Worm (Caenorhabditis elegans) whole organism, young adult: ENCODE results near the gene hpo-10.

Source experiments
- B0019.2 ChIP-seq: fragments of 200-800 bp; sonication (Bioruptor generic); conservative IDR thresholded peaks from 2 replicates; pipeline ENCODE4 v1.3.6; 2022; ENCODE audit warnings: missing genetic modification reagents, missing genetic modification characterization, missing compliant biosample characterization
- B0035.1 ChIP-seq: sonication (generic microtip); optimal IDR thresholded peaks from 2 replicates; lab custom pipeline; 2016; ENCODE audit warnings: missing genetic modification characterization, mild to moderate bottlenecking, missing compliant biosample characterization, missing genotype, missing genetic modification reagents
- C06A6.2 ChIP-seq: fragments of 200-800 bp; sonication (Bioruptor generic); conservative IDR thresholded peaks from 2 replicates; pipeline ENCODE4 v1.3.6; 2022; ENCODE audit warnings: missing genetic modification characterization, missing compliant biosample characterization
- F22D6.2 ChIP-seq: sonication (generic microtip); optimal IDR thresholded peaks from 2 replicates; lab custom pipeline; 2016; ENCODE audit warnings: mild to moderate bottlenecking, missing genetic modification characterization, missing compliant biosample characterization
- F23B12.7 ChIP-seq: sonication (generic microtip); optimal IDR thresholded peaks from 2 replicates; lab custom pipeline; 2017; ENCODE audit warnings: missing genetic modification characterization, mild to moderate bottlenecking, missing compliant biosample characterization, antibody characterized with exemption, moderate library complexity; ENCODE audit not compliant: insufficient read depth
- F55B11.4 ChIP-seq: sonication (generic microtip); optimal IDR thresholded peaks from 2 replicates; lab custom pipeline; 2016; ENCODE audit warnings: missing compliant biosample characterization, missing genetic modification characterization, borderline replicate concordance; ENCODE audit not compliant: insufficient read depth
- F57C9.4 ChIP-seq: sonication (generic microtip); optimal IDR thresholded peaks from 2 replicates; lab custom pipeline; 2017; ENCODE audit warnings: mild to moderate bottlenecking, missing genetic modification characterization, missing compliant biosample characterization
- K12H6.12 ChIP-seq: fragments of 200-800 bp; sonication (Bioruptor generic); optimal IDR thresholded peaks from 2 replicates; lab custom pipeline; 2018; ENCODE audit warnings: mild to moderate bottlenecking, missing genetic modification characterization, missing compliant biosample characterization
- Y53F4B.3 ChIP-seq: fragments of 200-800 bp; sonication (Bioruptor generic); IDR thresholded peaks from 2 replicates; pipeline ENCODE4 v1.3.6; 2022; ENCODE audit warnings: missing genetic modification reagents, missing genetic modification characterization, missing compliant biosample characterization
- ZK185.1 ChIP-seq: sonication (generic microtip); optimal IDR thresholded peaks from 2 replicates; lab custom pipeline; 2016; ENCODE audit warnings: mild to moderate bottlenecking, missing genetic modification characterization, missing compliant biosample characterization; ENCODE audit not compliant: poor library complexity, severe bottlenecking
- ama-1 ChIP-seq, 3 experiments: fragments of 150-350 bp in 1 of 3; sonication (generic microtip) in 2 of 3; optimal IDR thresholded peaks; 2 replicates each; lab custom pipeline; 2014 to 2018; ENCODE audit warnings: missing biosample characterization in 2 of 3, missing genetic modification characterization in 2 of 3, missing genetic modification reagents in 2 of 3
- aptf-3 ChIP-seq: fragments of 200-800 bp; sonication (Bioruptor generic); IDR thresholded peaks from 2 replicates; pipeline ENCODE4 v1.3.6; 2022; ENCODE audit warnings: missing genetic modification characterization, missing compliant biosample characterization
- atf-7 ChIP-seq: sonication (generic microtip); optimal IDR thresholded peaks from 2 replicates; lab custom pipeline; 2017; ENCODE audit warnings: mild to moderate bottlenecking, missing genetic modification characterization, missing compliant biosample characterization
- attf-3 ChIP-seq: fragments of 200-800 bp; sonication (Bioruptor generic); conservative IDR thresholded peaks from 2 replicates; pipeline ENCODE4 v1.3.6; 2022; ENCODE audit warnings: missing genetic modification reagents, missing genetic modification characterization, missing compliant biosample characterization
- cebp-1 ChIP-seq, 2 experiments: fragments of 200-800 bp in 1 of 2; sonication (Bioruptor generic) in 1 of 2; sonication (generic microtip) in 1 of 2; IDR thresholded peaks in 1 of 2; optimal IDR thresholded peaks in 1 of 2; 2 replicates each; pipeline versions ENCODE4 v1.3.6 to Lab custom; 2017 to 2022; ENCODE audit warnings: missing compliant biosample characterization in 2 of 2, missing genetic modification characterization in 2 of 2, mild to moderate bottlenecking in 1 of 2, missing genetic modification reagents in 1 of 2, moderate library complexity in 1 of 2
- dpl-1 ChIP-seq: fragments of 150-350 bp; optimal IDR thresholded peaks from 2 replicates; lab custom pipeline; 2014; ENCODE audit warnings: missing biosample characterization, missing genetic modification reagents, missing genetic modification characterization
- ets-4 ChIP-seq: fragments of 200-800 bp; sonication (Bioruptor generic); optimal IDR thresholded peaks from 2 replicates; lab custom pipeline; 2018; ENCODE audit warnings: mild to moderate bottlenecking, missing genetic modification characterization, missing compliant biosample characterization
- hmg-1.2 ChIP-seq: fragments of 200-800 bp; sonication (Bioruptor generic); IDR thresholded peaks from 2 replicates; pipeline ENCODE4 v1.3.6; 2022; ENCODE audit warnings: missing genetic modification reagents, missing genetic modification characterization, missing compliant biosample characterization
- hrde-1 ChIP-seq: sonication (generic microtip); optimal IDR thresholded peaks from 2 replicates; lab custom pipeline; 2016; ENCODE audit warnings: missing genetic modification characterization, mild to moderate bottlenecking, missing compliant biosample characterization, moderate library complexity, missing genotype, missing genetic modification reagents, borderline replicate concordance
- lag-1 ChIP-seq: fragments of 200-800 bp; sonication (Bioruptor generic); IDR thresholded peaks from 2 replicates; pipeline ENCODE4 v1.3.6; 2022; ENCODE audit warnings: missing genetic modification reagents, missing genetic modification characterization, missing compliant biosample characterization
- lin-26 ChIP-seq: fragments of 200-800 bp; sonication (Bioruptor generic); IDR thresholded peaks from 2 replicates; pipeline ENCODE4 v1.3.6; 2022; ENCODE audit warnings: missing genetic modification reagents, missing genetic modification characterization, missing compliant biosample characterization
- lin-35 ChIP-seq, 3 experiments: fragments of 150-350 bp in 2 of 3; sonication (generic microtip) in 1 of 3; optimal IDR thresholded peaks; 2 replicates each; lab custom pipeline; 2014 to 2018; ENCODE audit warnings: missing biosample characterization in 3 of 3, missing genetic modification characterization in 3 of 3, missing genetic modification reagents in 3 of 3
- lin-40 ChIP-seq: sonication (generic microtip); optimal IDR thresholded peaks from 2 replicates; lab custom pipeline; 2016; ENCODE audit warnings: missing genetic modification characterization, mild to moderate bottlenecking, missing compliant biosample characterization, missing genotype, missing genetic modification reagents
- lir-1 ChIP-seq: fragments of 200-800 bp; sonication (Bioruptor generic); conservative IDR thresholded peaks from 2 replicates; pipeline ENCODE4 v1.3.6; 2022; ENCODE audit warnings: missing genetic modification reagents, missing genetic modification characterization, missing compliant biosample characterization
- madf-10 ChIP-seq: sonication (generic microtip); optimal IDR thresholded peaks from 2 replicates; lab custom pipeline; 2016; ENCODE audit warnings: mild to moderate bottlenecking, missing genetic modification characterization, missing compliant biosample characterization
- nfya-1 ChIP-seq: sonication (generic microtip); optimal IDR thresholded peaks from 2 replicates; lab custom pipeline; 2017; ENCODE audit warnings: antibody characterized with exemption, missing compliant biosample characterization, missing genetic modification characterization, borderline replicate concordance; ENCODE audit not compliant: insufficient read depth
- nfya-2 ChIP-seq: fragments of 200-800 bp; sonication (Bioruptor generic); IDR thresholded peaks from 2 replicates; pipeline ENCODE4 v1.3.6; 2022; ENCODE audit warnings: missing genetic modification reagents, missing genetic modification characterization, missing compliant biosample characterization
- nfyb-1 ChIP-seq: fragments of 200-800 bp; sonication (Bioruptor generic); IDR thresholded peaks from 2 replicates; pipeline ENCODE4 v1.3.6; 2022; ENCODE audit warnings: missing genetic modification reagents, missing genetic modification characterization, missing compliant biosample characterization
- nhr-120 ChIP-seq: fragments of 200-800 bp; sonication (Bioruptor generic); IDR thresholded peaks from 2 replicates; pipeline ENCODE4 v1.3.6; 2022; ENCODE audit warnings: missing genetic modification characterization, missing compliant biosample characterization
- nhr-179 ChIP-seq: sonication (generic microtip); optimal IDR thresholded peaks from 2 replicates; lab custom pipeline; 2016; ENCODE audit warnings: mild to moderate bottlenecking, missing genetic modification characterization, missing compliant biosample characterization
- nhr-80 ChIP-seq: sonication (generic microtip); optimal IDR thresholded peaks from 2 replicates; lab custom pipeline; 2016; ENCODE audit warnings: missing genetic modification characterization, missing compliant biosample characterization
- nhr-90 ChIP-seq: sonication (generic microtip); optimal IDR thresholded peaks from 2 replicates; lab custom pipeline; 2016; ENCODE audit warnings: missing genotype, mild to moderate bottlenecking, missing genetic modification characterization, missing compliant biosample characterization
- pbrm-1 ChIP-seq: fragments of 200-800 bp; sonication (Bioruptor generic); IDR thresholded peaks from 2 replicates; pipeline ENCODE4 v1.3.6; 2022; ENCODE audit warnings: missing genetic modification reagents, missing genetic modification characterization, missing compliant biosample characterization
- repo-1 ChIP-seq: sonication (generic microtip); optimal IDR thresholded peaks from 2 replicates; lab custom pipeline; 2017; ENCODE audit warnings: mild to moderate bottlenecking, missing genetic modification characterization, missing compliant biosample characterization
- snpc-1.3 ChIP-seq: sonication (generic microtip); optimal IDR thresholded peaks from 2 replicates; lab custom pipeline; 2017; ENCODE audit warnings: missing genetic modification characterization, mild to moderate bottlenecking, missing compliant biosample characterization, antibody characterized with exemption, moderate library complexity, missing genotype, missing genetic modification reagents; ENCODE audit not compliant: insufficient read depth
- snpc-3.4 ChIP-seq: sonication (generic microtip); optimal IDR thresholded peaks from 2 replicates; lab custom pipeline; 2017; ENCODE audit warnings: missing genetic modification characterization, mild to moderate bottlenecking, missing compliant biosample characterization, antibody characterized with exemption, moderate library complexity, missing genotype, missing genetic modification reagents
- somi-1 ChIP-seq: fragments of 200-800 bp; sonication (Bioruptor generic); optimal IDR thresholded peaks from 2 replicates; lab custom pipeline; 2018; ENCODE audit warnings: mild to moderate bottlenecking, missing genetic modification characterization, missing compliant biosample characterization
- tbp1 ChIP-seq: fragments of 200-800 bp; sonication (Bioruptor generic); optimal IDR thresholded peaks from 2 replicates; lab custom pipeline; 2018; ENCODE audit warnings: mild to moderate bottlenecking, missing genetic modification characterization, missing compliant biosample characterization
- tbx-9 ChIP-seq: sonication (generic microtip); optimal IDR thresholded peaks from 2 replicates; lab custom pipeline; 2016; ENCODE audit warnings: borderline replicate concordance, missing genetic modification characterization, inconsistent platforms, missing compliant biosample characterization
- unc-62 ChIP-seq: fragments of 150-350 bp; optimal IDR thresholded peaks from 2 replicates; lab custom pipeline; 2014; ENCODE audit warnings: missing biosample characterization, missing genetic modification reagents, missing genetic modification characterization
- ztf-25 ChIP-seq: fragments of 200-800 bp; sonication (Bioruptor generic); IDR thresholded peaks from 2 replicates; pipeline ENCODE4 v1.3.6; 2022; ENCODE audit warnings: missing genetic modification reagents, missing genetic modification characterization, missing compliant biosample characterization

hpo-10 gene

DNA sequence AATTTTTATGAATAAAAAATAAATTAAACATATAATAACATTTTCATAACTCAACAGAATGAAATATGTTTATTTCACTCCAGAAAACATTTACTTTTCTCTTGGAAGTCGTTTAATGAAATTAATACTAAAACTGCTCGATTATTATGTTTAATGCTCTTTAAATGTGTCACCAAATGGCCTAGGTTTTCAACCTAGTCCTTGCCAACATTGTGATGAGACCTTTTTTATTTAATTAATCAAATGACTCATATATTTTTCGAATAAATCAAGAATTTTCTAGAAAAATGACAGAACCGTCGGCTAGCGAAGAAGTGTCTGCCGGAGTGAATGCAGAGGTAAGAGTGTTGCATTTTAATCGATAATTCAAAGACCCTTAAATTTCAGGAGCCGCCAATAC, 15.0 kb upstream of the hpo-10 start, which contains the start of gene rabn-5:
TSS of gene rabn-5 (plus strand) at position 284 of the 400 bp plus-strand sequence.
- no peak for TF ChIP-seq unc-62
- no peak for TF ChIP-seq cebp-1 (GFP tag; IDR thresholded peaks at IDR 0.05; lab: Robert Waterston, UW)
- TF ChIP-seq cebp-1 (tag; optimal IDR thresholded peaks at IDR 0.05; lab: Kevin White, UChicago), result peak; percentile 7

DNA sequence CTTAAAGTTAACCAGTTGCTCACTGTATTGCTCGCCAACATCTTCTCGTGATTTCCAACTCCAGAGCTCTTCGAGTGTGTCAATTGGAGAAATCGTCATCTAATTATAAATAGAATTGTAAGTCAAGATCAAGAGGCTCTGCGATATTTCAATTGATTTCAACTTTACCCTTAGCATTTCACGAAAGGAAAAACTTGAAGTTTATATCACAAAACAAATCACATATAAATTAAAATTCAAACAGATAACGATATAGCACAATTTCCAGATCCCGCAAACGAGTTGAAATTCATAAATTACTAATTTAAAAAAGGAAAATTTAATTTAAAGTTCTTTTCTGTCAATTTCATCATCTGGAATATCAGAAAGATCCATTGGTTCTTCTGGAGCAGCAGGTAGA, 10.9 kb upstream of the hpo-10 start, which contains the start of gene eng-1:
TSS of gene eng-1 (minus strand) at position 101 of the 400 bp plus-strand sequence.
- TF ChIP-seq madf-10 (tag; lab: Kevin White, UChicago) (no peak), B0035.1 (tag; lab: Kevin White, UChicago) (no peak), nhr-90 (tag; lab: Kevin White, UChicago) (no peak), lin-35 (GFP tag; optimal IDR thresholded peaks at IDR 0.05; lab: Kevin White, UChicago) (no peak), snpc-1.3 (tag; lab: Kevin White, UChicago) (no peak), lin-26 (GFP tag; lab: Robert Waterston, UW) (no peak), ztf-25 (no peak), pbrm-1 (GFP tag; lab: Robert Waterston, UW) (no peak)

DNA sequence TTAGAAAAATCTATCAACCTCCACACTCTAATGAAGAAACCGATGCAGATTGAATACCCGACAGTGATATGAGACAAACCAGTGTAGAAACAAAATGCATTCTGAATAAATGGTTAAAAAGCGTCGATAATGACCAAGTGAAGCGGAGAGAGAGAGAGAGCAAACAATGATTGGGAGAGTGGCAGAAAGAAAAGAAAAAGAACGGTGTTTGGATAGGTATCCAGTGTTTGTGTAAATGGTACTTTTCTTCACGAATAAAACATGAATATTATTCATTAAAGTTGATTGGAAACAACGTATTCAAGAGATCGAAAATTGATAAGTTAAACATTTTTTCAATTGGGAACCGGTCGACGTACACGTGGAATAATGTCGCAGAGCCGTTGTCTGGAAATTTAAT, 9.9 kb upstream of the hpo-10 start, which contains the start of gene F01F1.15:
TSS of gene F01F1.15 (minus strand) at position 101 of the 400 bp plus-strand sequence.
- TF ChIP-seq tbx-9 (no peak), ZK185.1 (tag; lab: Kevin White, UChicago) (no peak), attf-3 (GFP tag; lab: Robert Waterston, UW) (no peak), nfyb-1 (GFP tag; lab: Robert Waterston, UW) (no peak), B0019.2 (GFP tag; lab: Robert Waterston, UW) (no peak), aptf-3 (GFP tag; lab: Robert Waterston, UW) (no peak), nfya-2 (GFP tag; lab: Robert Waterston, UW) (no peak), F57C9.4 (tag; lab: Kevin White, UChicago) (no peak), tbp1 (GFP tag; lab: Kevin White, UChicago) (no peak), repo-1 (no peak), snpc-1.3 (tag; lab: Kevin White, UChicago) (no peak), snpc-3.4 (tag; lab: Kevin White, UChicago) (no peak)
- TF ChIP-seq, all 124 proteins: peak for 0

DNA sequence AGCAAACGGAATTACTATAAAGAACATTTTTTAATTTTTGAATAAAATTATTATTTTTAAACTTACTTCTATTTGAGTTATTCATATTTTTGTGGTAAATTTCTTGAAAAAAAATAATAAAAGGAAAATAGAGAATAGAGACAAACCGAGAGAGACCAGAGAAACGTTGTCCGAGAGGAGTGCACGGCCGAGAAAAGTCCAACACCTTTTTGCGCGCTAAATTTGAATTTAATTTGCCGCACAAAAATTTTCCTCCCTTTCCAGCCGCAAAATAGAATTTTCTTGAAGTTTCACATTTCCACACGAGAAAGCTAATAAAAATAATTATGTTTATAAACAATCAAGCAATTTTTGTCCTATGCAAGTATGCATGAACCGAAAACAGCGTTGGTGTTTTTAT, 7.5 kb upstream of the hpo-10 start, which contains the start of the genes F01F1.11 and F01F1.3:
TSS of gene F01F1.11 (minus strand) at position 118 of the 400 bp plus-strand sequence.
TSS of gene F01F1.3 (plus strand) at position 179 of the 400 bp plus-strand sequence.
- TF ChIP-seq Y53F4B.3 (no peak), F22D6.2 (tag; lab: Kevin White, UChicago) (peak; percentile 39), hrde-1 (tag; lab: Kevin White, UChicago) (no peak), ztf-25 (no peak), F23B12.7 (tag; lab: Kevin White, UChicago) (no peak), nhr-80 (tag; lab: Kevin White, UChicago) (no peak), dpl-1 (GFP tag; lab: Kevin White, UChicago) (peak; percentile 81), nhr-120 (GFP tag; lab: Robert Waterston, UW) (no peak), ama-1 (optimal IDR thresholded peaks at IDR 0.05; lab: Kevin White, UChicago) (no peak), ama-1 (GFP tag; optimal IDR thresholded peaks at IDR 0.05; lab: Kevin White, UChicago) (no peak), lin-40 (tag; lab: Kevin White, UChicago) (peak; percentile 59), somi-1 (GFP tag; lab: Kevin White, UChicago) (no peak), lir-1 (no peak), ets-4 (GFP tag; lab: Kevin White, UChicago) (no peak), K12H6.12 (tag; lab: Kevin White, UChicago) (no peak), cebp-1 (GFP tag; IDR thresholded peaks at IDR 0.05; lab: Robert Waterston, UW) (no peak), cebp-1 (tag; optimal IDR thresholded peaks at IDR 0.05; lab: Kevin White, UChicago) (peak; percentile 37), F55B11.4 (no peak), nfya-1 (no peak), tbx-9 (no peak), nfya-2 (GFP tag; lab: Robert Waterston, UW) (no peak), nhr-179 (no peak), atf-7 (tag; lab: Kevin White, UChicago) (no peak), lag-1 (GFP tag; lab: Robert Waterston, UW) (no peak), C06A6.2 (GFP tag; lab: Robert Waterston, UW) (no peak), hmg-1.2 (GFP tag; lab: Robert Waterston, UW) (peak; percentile 14; the same call in 1 of the 2 replicates)
